Worm (Caenorhabditis elegans): ENCODE data around the gene C55A6.7.

The C55A6.7 gene

DNA sequence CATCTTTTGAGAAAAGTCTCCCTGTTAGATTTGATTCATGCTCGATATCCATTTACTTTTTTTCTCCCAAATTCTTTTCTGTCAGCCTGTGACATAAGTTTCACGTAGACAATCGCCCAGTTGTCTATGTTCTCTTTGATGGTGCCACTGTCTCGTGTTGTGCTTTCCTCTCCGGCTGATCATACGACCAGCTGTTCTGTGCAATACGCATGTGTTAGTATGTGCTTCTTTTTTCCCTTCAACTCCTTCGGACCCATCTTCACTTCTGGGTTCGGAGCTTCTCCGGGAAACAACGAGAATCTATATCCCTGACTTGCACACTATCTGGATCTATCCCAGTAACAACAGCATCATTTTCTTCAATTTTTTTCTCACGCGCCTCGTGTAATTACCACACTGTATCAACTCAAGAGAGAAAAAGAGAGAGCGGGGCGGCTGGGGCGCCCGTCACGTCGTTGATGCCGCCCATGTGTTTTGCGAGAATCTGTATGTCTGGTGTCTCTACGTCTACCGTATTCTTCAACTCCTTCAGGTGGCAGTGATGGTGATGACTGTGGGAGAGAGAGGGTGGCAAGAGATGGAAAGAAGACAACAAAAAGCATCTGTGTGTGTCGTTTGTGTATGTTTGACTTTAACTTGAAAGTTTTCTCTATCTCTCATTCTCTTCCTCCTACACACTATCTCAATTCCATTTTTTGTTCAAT, 11.7 kb upstream of the C55A6.7 start (continued):
- TF ChIP-seq nhr-48 (tag; optimal IDR thresholded peaks at IDR 0.05) (peak; percentile 89), madf-5 (GFP tag; IDR thresholded peaks at IDR 0.05) (no peak), egl-27 (tag; optimal IDR thresholded peaks at IDR 0.05) (no peak), jun-1 (tag; optimal IDR thresholded peaks at IDR 0.05) (peak; percentile 61), F44E2.7 (GFP tag; IDR thresholded peaks at IDR 0.05) (no peak), unc-130 (GFP tag; optimal IDR thresholded peaks at IDR 0.05) (no peak)

DNA sequence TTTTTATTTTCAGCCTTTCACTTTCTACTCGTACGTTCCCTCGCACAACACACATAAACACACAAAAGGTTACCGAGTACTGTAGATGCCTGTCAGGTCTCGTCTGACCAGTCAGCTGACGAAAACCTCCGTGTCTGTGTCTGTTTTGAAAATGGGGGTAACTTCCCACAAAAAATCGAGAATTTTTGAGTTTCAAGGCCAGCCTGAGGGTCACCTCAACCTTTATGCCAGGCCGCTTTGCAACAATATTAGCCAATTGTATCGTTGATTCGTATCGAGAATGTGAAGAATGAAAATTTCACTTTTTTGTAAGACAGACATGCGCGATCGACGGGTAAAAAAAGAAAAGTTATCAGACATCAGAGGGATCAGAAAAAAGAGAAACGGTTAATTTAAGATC, 10.8 kb upstream of the C55A6.7 start:
- TF ChIP-seq madf-5 (GFP tag; IDR thresholded peaks at IDR 0.05) (no peak), F49E8.2 (tag; optimal IDR thresholded peaks at IDR 0.05; ENCODE audit: borderline replicate concordance) (no peak), hlh-11 (tag; optimal IDR thresholded peaks at IDR 0.05) (peak; percentile 38), nhr-28 (tag; optimal IDR thresholded peaks at IDR 0.05) (peak; percentile 51), lir-3 (tag; optimal IDR thresholded peaks at IDR 0.05) (no peak), mes-2 (tag; optimal IDR thresholded peaks at IDR 0.05; ENCODE audit: poor library complexity, severe bottlenecking) (peak; percentile 3), nhr-102 (tag; optimal IDR thresholded peaks at IDR 0.05) (no peak), Y75B8A.6 (GFP tag; IDR thresholded peaks at IDR 0.05) (no peak), snpc-4 (tag; optimal IDR thresholded peaks at IDR 0.05) (no peak), attf-4 (tag; optimal IDR thresholded peaks at IDR 0.05) (no peak), lin-38 (GFP tag; IDR thresholded peaks at IDR 0.05) (0 out of 2 replicates have a peak, but pooled peaks have one; percentile 27), hlh-30 (tag; optimal IDR thresholded peaks at IDR 0.05; ENCODE audit: insufficient read depth) (peak; percentile 82), pqm-1 (tag; optimal IDR thresholded peaks at IDR 0.05) (no peak), ztf-7 (tag; optimal IDR thresholded peaks at IDR 0.05) (no peak), zfp-3 (GFP tag; conservative IDR thresholded peaks at IDR 0.05) (no peak), lin-39 (tag; optimal IDR thresholded peaks at IDR 0.05) (no peak), mep-1 (tag; optimal IDR thresholded peaks at IDR 0.05) (peak; percentile 50), mxl-2 (GFP tag; conservative IDR thresholded peaks at IDR 0.05) (no peak), lin-15B (tag; optimal IDR thresholded peaks at IDR 0.05) (no peak), tra-1 (GFP tag; IDR thresholded peaks at IDR 0.05) (no peak), ceh-20 (GFP tag; IDR thresholded peaks at IDR 0.05) (0 out of 2 replicates have a peak, but pooled peaks have one; percentile 10), dmd-9 (GFP tag; IDR thresholded peaks at IDR 0.05) (no peak), egl-27 (tag; optimal IDR thresholded peaks at IDR 0.05) (no peak), T26A8.4 (GFP tag; IDR thresholded peaks at IDR 0.05) (no peak), arid-1 (GFP tag; conservative IDR thresholded peaks at IDR 0.05) (no peak), nhr-6 (tag; optimal IDR thresholded peaks at IDR 0.05) (no peak), unc-62 (GFP tag; optimal IDR thresholded peaks at IDR 0.05 in 1 of 2) (peak in 1 of 2 experiments; percentile 48), unc-62 (tag; optimal IDR thresholded peaks at IDR 0.05) (no peak), nhr-25 (tag; optimal IDR thresholded peaks at IDR 0.05; ENCODE audit: borderline replicate concordance, insufficient read depth) (peak; percentile 87), snpc-1.2 (GFP tag; IDR thresholded peaks at IDR 0.05) (no peak), saeg-2 (GFP tag; IDR thresholded peaks at IDR 0.05) (no peak), nhr-11 (tag; optimal IDR thresholded peaks at IDR 0.05) (no peak), aha-1 (tag) (no peak), lsy-2 (tag; optimal IDR thresholded peaks at IDR 0.05) (peak; percentile 14 to 59), mdl-1 (tag; optimal IDR thresholded peaks at IDR 0.05) (peak in 1 of 2 experiments; percentile 7), lim-7 (GFP tag; IDR thresholded peaks at IDR 0.05) (no peak), daf-8 (GFP tag; IDR thresholded peaks at IDR 0.05) (no peak), dmd-6 (GFP tag; IDR thresholded peaks at IDR 0.05) (peak; percentile 31), ceh-62 (tag; optimal IDR thresholded peaks at IDR 0.05) (no peak), lin-29 (GFP tag; IDR thresholded peaks at IDR 0.05) (peak; percentile 50; the same call in 1 of the 2 replicates), nhr-237 (tag; optimal IDR thresholded peaks at IDR 0.05) (no peak), ces-1 (GFP tag; optimal IDR thresholded peaks at IDR 0.05) (no peak), zfp-2 (tag; optimal IDR thresholded peaks at IDR 0.05) (no peak)
